Fruit fly (Drosophila melanogaster) whole organism, embryonic: ENCODE data around the gene CG15643.

ENCODE experiments used
- BEAF-32 ChIP-seq: fragments of 200-800 bp; sonication (Bioruptor generic); optimal IDR thresholded peaks from 3 replicates; lab custom pipeline; 2017; ENCODE audit warnings: missing biosample characterization, missing genetic modification characterization, mild to moderate bottlenecking, moderate library complexity, missing genetic modification reagents
- CG11695 ChIP-seq: fragments of 200-800 bp; sonication (Bioruptor generic); IDR thresholded peaks from 3 replicates; pipeline ENCODE4 v1.3.6; 2022; ENCODE audit warnings: missing biosample characterization, missing genetic modification characterization
- CG12942 ChIP-seq: fragments of 200-800 bp; sonication (Bioruptor generic); optimal IDR thresholded peaks from 3 replicates; lab custom pipeline; 2016; ENCODE audit warnings: missing biosample characterization, missing genetic modification characterization
- CG14014 ChIP-seq: fragments of 200-800 bp; sonication (Bioruptor generic); IDR thresholded peaks from 2 replicates; pipeline ENCODE4 v1.3.6; 2022; ENCODE audit warnings: missing biosample characterization, missing genetic modification characterization
- CG15601 ChIP-seq: fragments of 200-800 bp; sonication (Bioruptor generic); optimal IDR thresholded peaks from 3 replicates; lab custom pipeline; 2019; ENCODE audit warnings: missing biosample characterization, mild to moderate bottlenecking, missing genetic modification characterization, moderate library complexity
- CG15696 ChIP-seq: fragments of 200-800 bp; sonication (Bioruptor generic); optimal IDR thresholded peaks from 2 replicates; lab custom pipeline; 2019; ENCODE audit warnings: missing biosample characterization, mild to moderate bottlenecking, missing genetic modification characterization, moderate library complexity
- CG1602 ChIP-seq: fragments of 200-800 bp; sonication (Bioruptor generic); optimal IDR thresholded peaks from 3 replicates; lab custom pipeline; 2016; ENCODE audit warnings: missing biosample characterization, missing genetic modification characterization
- CG1603 ChIP-seq: fragments of 200-800 bp; sonication (Bioruptor generic); optimal IDR thresholded peaks from 2 replicates; lab custom pipeline; 2019; ENCODE audit warnings: missing biosample characterization, mild to moderate bottlenecking, missing genetic modification characterization, moderate library complexity
- CG17829 ChIP-seq: fragments of 200-800 bp; optimal IDR thresholded peaks from 2 replicates; lab custom pipeline; 2019; ENCODE audit warnings: missing biosample characterization, mild to moderate bottlenecking, missing genetic modification characterization, moderate library complexity
- CG2199 ChIP-seq: fragments of 200-800 bp; sonication (Bioruptor generic); IDR thresholded peaks from 3 replicates; pipeline ENCODE4 v1.3.6; 2022; ENCODE audit warnings: missing biosample characterization, missing genetic modification characterization
- CG32532 ChIP-seq: fragments of 200-800 bp; sonication (Bioruptor generic); IDR thresholded peaks from 2 replicates; pipeline ENCODE4 v1.3.6; 2022; ENCODE audit warnings: missing biosample characterization, missing genetic modification characterization
- CG34376 ChIP-seq: fragments of 200-800 bp; sonication (Bioruptor generic); optimal IDR thresholded peaks from 2 replicates; lab custom pipeline; 2018; ENCODE audit warnings: missing biosample characterization, mild to moderate bottlenecking, missing genetic modification characterization
- CG34422 ChIP-seq: fragments of 200-800 bp; sonication (Bioruptor generic); IDR thresholded peaks from 3 replicates; pipeline ENCODE4 v1.3.6; 2022; ENCODE audit warnings: missing biosample characterization, missing genetic modification characterization
- CG3726 ChIP-seq: fragments of 200-800 bp; sonication (Bioruptor generic); IDR thresholded peaks from 3 replicates; pipeline ENCODE4, ENCODE4 v1.3.6; 2022; ENCODE audit warnings: missing biosample characterization, missing genetic modification characterization
- CG42726 ChIP-seq: fragments of 200-800 bp; sonication (Bioruptor generic); IDR thresholded peaks from 2 replicates; pipeline ENCODE4 v1.3.6; 2022; ENCODE audit warnings: missing biosample characterization, missing genetic modification characterization; ENCODE audit not compliant: partially characterized antibody
- CG4404 ChIP-seq: fragments of 200-800 bp; sonication (Bioruptor generic); IDR thresholded peaks from 2 replicates; pipeline ENCODE4 v1.3.6; 2022; ENCODE audit warnings: missing biosample characterization, missing genetic modification characterization
- CG4820 ChIP-seq: fragments of 200-800 bp; sonication (Bioruptor generic); optimal IDR thresholded peaks from 3 replicates; lab custom pipeline; 2016; ENCODE audit warnings: missing biosample characterization, missing genetic modification characterization
- CG5953 ChIP-seq: fragments of 200-800 bp; sonication (Bioruptor generic); IDR thresholded peaks from 2 replicates; pipeline ENCODE4 v1.3.6; 2022; ENCODE audit warnings: missing biosample characterization, missing genetic modification characterization
- CG6175 ChIP-seq: fragments of 200-800 bp; sonication (Bioruptor generic); IDR thresholded peaks from 3 replicates; pipeline ENCODE4 v1.3.6; 2022; ENCODE audit warnings: missing biosample characterization, missing genetic modification characterization
- CG8944 ChIP-seq: fragments of 200-800 bp; sonication (Bioruptor generic); optimal IDR thresholded peaks from 3 replicates; lab custom pipeline; 2016; ENCODE audit warnings: missing biosample characterization, missing genetic modification characterization
- CG9932 ChIP-seq: fragments of 200-800 bp; sonication (Bioruptor generic); IDR thresholded peaks from 2 replicates; pipeline ENCODE4 v1.3.6; 2022; ENCODE audit warnings: missing biosample characterization, missing genetic modification characterization
- D19A ChIP-seq: fragments of 200-800 bp; optimal IDR thresholded peaks from 3 replicates; lab custom pipeline; 2019; ENCODE audit warnings: missing biosample characterization, mild to moderate bottlenecking, missing genetic modification characterization, moderate library complexity
- Fer3 ChIP-seq: fragments of 200-800 bp; sonication (Bioruptor generic); optimal IDR thresholded peaks from 2 replicates; lab custom pipeline; 2018; ENCODE audit warnings: missing biosample characterization, mild to moderate bottlenecking, missing genetic modification characterization, moderate library complexity
- Lhr ChIP-seq: fragments of 200-800 bp; sonication (Bioruptor generic); optimal IDR thresholded peaks from 3 replicates; lab custom pipeline; 2017; ENCODE audit warnings: mild to moderate bottlenecking, missing biosample characterization, missing genetic modification reagents, missing genetic modification characterization
- MBD-R2 ChIP-seq: fragments of 200-800 bp; sonication (Bioruptor generic); IDR thresholded peaks from 2 replicates; pipeline ENCODE4 v1.3.6; 2022; ENCODE audit warnings: missing biosample characterization, missing genetic modification characterization
- NC2β ChIP-seq: fragments of 200-800 bp; sonication (Bioruptor generic); optimal IDR thresholded peaks from 2 replicates; lab custom pipeline; 2016; ENCODE audit warnings: missing biosample characterization, missing genetic modification characterization
- Opbp ChIP-seq: fragments of 200-800 bp; sonication (Bioruptor generic); IDR thresholded peaks from 3 replicates; pipeline ENCODE4 v1.3.6; 2022; ENCODE audit warnings: missing biosample characterization, missing genetic modification characterization; ENCODE audit not compliant: partially characterized antibody
- Sox102F ChIP-seq: fragments of 200-800 bp; sonication (Bioruptor generic); optimal IDR thresholded peaks from 2 replicates; lab custom pipeline; 2018; ENCODE audit warnings: missing biosample characterization, mild to moderate bottlenecking, missing genetic modification characterization, moderate library complexity
- Taf1 ChIP-seq: fragments of 200-800 bp; sonication (Bioruptor generic); IDR thresholded peaks from 2 replicates; pipeline ENCODE4 v1.3.6; 2022; ENCODE audit warnings: missing biosample characterization, missing genetic modification characterization
- Vsx1 ChIP-seq: fragments of 200-800 bp; sonication (Bioruptor generic); optimal IDR thresholded peaks from 2 replicates; lab custom pipeline; 2017; ENCODE audit warnings: missing biosample characterization, mild to moderate bottlenecking, missing genetic modification characterization, missing genetic modification reagents
- Xbp1 ChIP-seq: fragments of 200-800 bp; sonication (Bioruptor generic); optimal IDR thresholded peaks from 3 replicates; lab custom pipeline; 2016; ENCODE audit warnings: missing biosample characterization, mild to moderate bottlenecking, missing genetic modification characterization
- az2 ChIP-seq: fragments of 200-800 bp; sonication (Bioruptor generic); optimal IDR thresholded peaks from 3 replicates; lab custom pipeline; 2016; ENCODE audit warnings: missing biosample characterization, missing genetic modification characterization
- bcd ChIP-seq: fragments of 200-800 bp; sonication (Bioruptor generic); optimal IDR thresholded peaks from 2 replicates; lab custom pipeline; 2017; ENCODE audit warnings: missing biosample characterization, mild to moderate bottlenecking, missing genetic modification characterization
- cg ChIP-seq: fragments of 200-800 bp; sonication (Bioruptor generic); optimal IDR thresholded peaks from 3 replicates; lab custom pipeline; 2019; ENCODE audit warnings: missing biosample characterization, mild to moderate bottlenecking, missing genetic modification characterization, moderate library complexity
- chif ChIP-seq, 2 experiments: fragments of 200-800 bp; sonication (Bioruptor generic); optimal IDR thresholded peaks; 3 replicates each; lab custom pipeline; 2016; ENCODE audit warnings: missing biosample characterization in 2 of 2, missing genetic modification characterization in 2 of 2
- danr ChIP-seq: fragments of 200-800 bp; sonication (Bioruptor generic); IDR thresholded peaks from 2 replicates; pipeline ENCODE4 v1.3.6; 2022; ENCODE audit warnings: missing biosample characterization, missing genetic modification characterization
- dmrt11E ChIP-seq: fragments of 200-800 bp; sonication (Bioruptor generic); optimal IDR thresholded peaks from 3 replicates; lab custom pipeline; 2018; ENCODE audit warnings: missing biosample characterization, mild to moderate bottlenecking, missing genetic modification characterization, moderate library complexity
- dpn ChIP-seq, 2 experiments: fragments of 200-800 bp; sonication (Bioruptor generic); optimal IDR thresholded peaks; 3 replicates each; lab custom pipeline; 2016; ENCODE audit warnings: missing biosample characterization in 2 of 2, missing genetic modification characterization in 2 of 2
- dysf ChIP-seq: fragments of 200-800 bp; sonication (Bioruptor generic); IDR thresholded peaks from 3 replicates; pipeline ENCODE4 v1.3.6; 2022; ENCODE audit warnings: missing biosample characterization, missing genetic modification characterization
- gfzf ChIP-seq: fragments of 200-800 bp; sonication (Bioruptor generic); optimal IDR thresholded peaks from 2 replicates; lab custom pipeline; 2016; ENCODE audit warnings: missing biosample characterization, mild to moderate bottlenecking, missing genetic modification characterization, moderate library complexity
- h ChIP-seq: fragments of >200 bp; optimal IDR thresholded peaks from 2 replicates; lab custom pipeline; 2017
- hb ChIP-seq: fragments of 200-800 bp; sonication (Bioruptor generic); IDR thresholded peaks from 3 replicates; pipeline ENCODE4 v1.3.6; 2022; ENCODE audit warnings: missing biosample characterization, missing genetic modification characterization; ENCODE audit not compliant: partially characterized antibody
- ind ChIP-seq: fragments of 200-800 bp; sonication (Bioruptor generic); optimal IDR thresholded peaks from 3 replicates; lab custom pipeline; 2016; ENCODE audit warnings: missing biosample characterization, missing genetic modification characterization
- inv ChIP-seq: fragments of 200-800 bp; sonication (Bioruptor generic); IDR thresholded peaks from 2 replicates; pipeline ENCODE4 v1.3.6; 2022; ENCODE audit warnings: missing biosample characterization, missing genetic modification characterization; ENCODE audit not compliant: partially characterized antibody
- klu ChIP-seq: fragments of 200-800 bp; sonication (Bioruptor generic); IDR thresholded peaks from 2 replicates; pipeline ENCODE4 v1.3.6; 2022; ENCODE audit warnings: missing biosample characterization, missing genetic modification characterization
- phol ChIP-seq: fragments of 200-800 bp; sonication (Bioruptor generic); optimal IDR thresholded peaks from 3 replicates; lab custom pipeline; 2018; ENCODE audit warnings: missing biosample characterization, mild to moderate bottlenecking, missing genetic modification characterization, moderate library complexity
- sisA ChIP-seq: fragments of 200-800 bp; sonication (Bioruptor generic); IDR thresholded peaks from 2 replicates; pipeline ENCODE4 v1.3.6; 2022; ENCODE audit warnings: missing biosample characterization, missing genetic modification characterization
- tgo ChIP-seq: fragments of 200-800 bp; sonication (Bioruptor generic); IDR thresholded peaks from 3 replicates; pipeline ENCODE4 v1.3.6; 2022; ENCODE audit warnings: missing biosample characterization, missing genetic modification characterization
- tin ChIP-seq: fragments of 200-800 bp; sonication (Bioruptor generic); optimal IDR thresholded peaks from 3 replicates; lab custom pipeline; 2016; ENCODE audit warnings: missing biosample characterization, missing genetic modification characterization

The CG15643 gene

dm6 chrX:15594230-15594857 lies 22.4 kb upstream of the CG15643 start (continued):
- TF ChIP-seq gfzf (GFP tag; lab: Kevin White, UChicago) (no peak), CG6175 (GFP tag; lab: Robert Waterston, UW) (peak; percentile 20; the same call in 1 of the 3 replicates), Opbp (peak; percentile 62; the same call in 1 of the 3 replicates), ind (peak; percentile 5), dysf (GFP tag; lab: Robert Waterston, UW) (peak; percentile 55; the same call in 1 of the 3 replicates), inv (0 out of 2 replicates have a peak, but pooled peaks have one; percentile 30), CG9932 (peak; percentile 78), CG11695 (GFP tag; lab: Robert Waterston, UW) (0 out of 3 replicates have a peak, but pooled peaks have one; percentile 10), BEAF-32 (no peak), tin (GFP tag; lab: Kevin White, UChicago) (peak; percentile 29), CG3726 (peak; percentile 66; the same call in 1 of the 3 replicates), dpn (GFP tag; optimal IDR thresholded peaks at IDR 0.05; lab: Kevin White, UChicago) (peak in 1 of 2 experiments; percentile 28), CG4404 (0 out of 2 replicates have a peak, but pooled peaks have one; percentile 7), D19A (peak; percentile 20), Lhr (GFP tag; lab: Kevin White, UChicago) (peak; percentile 51), bcd (GFP tag; lab: Kevin White, UChicago) (peak; percentile 7), sisA (GFP tag; lab: Robert Waterston, UW) (peak; percentile 64), CG5953 (GFP tag; lab: Robert Waterston, UW) (0 out of 2 replicates have a peak, but pooled peaks have one; percentile 22), CG17829 (tag; lab: Kevin White, UChicago) (peak; percentile 24), CG12942 (GFP tag; lab: Kevin White, UChicago) (peak; percentile 5), Xbp1 (GFP tag; lab: Kevin White, UChicago) (peak; percentile 65), Fer3 (tag; lab: Kevin White, UChicago) (peak; percentile 2), chif (GFP tag; optimal IDR thresholded peaks at IDR 0.05; lab: Kevin White, UChicago) (peak in 1 of 2 experiments; percentile 41), CG8944 (GFP tag; lab: Kevin White, UChicago) (peak; percentile 9), MBD-R2 (GFP tag; lab: Robert Waterston, UW) (0 out of 2 replicates have a peak, but pooled peaks have one; percentile 22), CG1603 (tag; lab: Kevin White, UChicago) (peak; percentile 21), Sox102F (GFP tag; lab: Kevin White, UChicago) (peak; percentile 52), phol (tag; lab: Kevin White, UChicago) (peak; percentile 18), NC2β (peak; percentile 21), CG34376 (no peak), CG15601 (tag; lab: Kevin White, UChicago) (peak; percentile 10), danr (no peak), CG14014 (GFP tag; lab: Robert Waterston, UW) (0 out of 2 replicates have a peak, but pooled peaks have one; percentile 32), h (lab: Kevin White, UChicago) (no peak), CG4820 (GFP tag; lab: Kevin White, UChicago) (peak; percentile 1), CG1602 (GFP tag; lab: Kevin White, UChicago) (peak; percentile 36), cg (GFP tag; lab: Kevin White, UChicago) (no peak), Taf1 (GFP tag; lab: Robert Waterston, UW) (peak; percentile 34; the same call in 1 of the 2 replicates), CG34422 (GFP tag; lab: Robert Waterston, UW) (peak; percentile 68), CG15696 (tag; lab: Kevin White, UChicago) (peak; percentile 60), Vsx1 (GFP tag; lab: Kevin White, UChicago) (peak; percentile 8), CG42726 (GFP tag; lab: Robert Waterston, UW) (peak; percentile 66), tgo (GFP tag; lab: Robert Waterston, UW) (peak; percentile 49; the same call in 2 of the 3 replicates), dmrt11E (tag; lab: Kevin White, UChicago) (peak; percentile 11), az2 (GFP tag; lab: Kevin White, UChicago) (peak; percentile 30), CG2199 (GFP tag; lab: Robert Waterston, UW) (peak; percentile 96), hb (GFP tag; lab: Robert Waterston, UW) (0 out of 3 replicates have a peak, but pooled peaks have one; percentile 31), klu (GFP tag; lab: Robert Waterston, UW) (peak; percentile 35; the same call in 1 of the 2 replicates), CG32532 (GFP tag; lab: Robert Waterston, UW) (peak; percentile 85)
